Fruit fly (Drosophila melanogaster): ENCODE results near the gene lin-52.

The lin-52 gene

DNA sequence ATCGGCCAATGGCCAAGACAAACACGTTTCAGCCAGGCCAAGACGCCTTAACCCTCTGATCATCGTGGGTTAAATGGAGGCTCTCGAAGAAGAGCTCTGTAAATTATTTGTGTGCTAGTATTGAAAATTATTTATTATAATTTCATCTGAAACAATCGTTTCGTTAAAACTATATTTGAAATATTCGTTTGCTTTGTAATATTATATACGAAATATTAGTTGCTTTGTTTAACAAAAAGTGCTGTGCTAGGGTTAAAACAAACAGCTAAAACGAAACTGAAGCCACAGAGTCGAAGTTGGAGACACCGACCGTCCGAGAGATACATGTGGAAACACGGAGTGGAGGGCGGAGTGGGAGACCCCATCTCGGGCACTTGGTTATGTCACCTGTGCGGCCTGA, 31.8 kb upstream of the lin-52 start:
- peak; percentile 78 for TF ChIP-seq Sox102F (GFP tag; optimal IDR thresholded peaks at IDR 0.05)
- TF ChIP-seq CG6792 (GFP tag; optimal IDR thresholded peaks at IDR 0.05): peak; percentile 78
- TF ChIP-seq CG9139 (GFP tag; optimal IDR thresholded peaks at IDR 0.05): no peak
- no peak for TF ChIP-seq Hr38 (GFP tag; optimal IDR thresholded peaks at IDR 0.05)
- TF ChIP-seq CG31627 (GFP tag; optimal IDR thresholded peaks at IDR 0.05): peak; percentile 54
- peak; percentile 71 for TF ChIP-seq CG11294 (GFP tag; IDR thresholded peaks at IDR 0.05)
- TF ChIP-seq Eip78C (GFP tag): peak; percentile 89
- no peak for TF ChIP-seq CG16779 (tag; optimal IDR thresholded peaks at IDR 0.05)
- TF ChIP-seq CG6163 (GFP tag; IDR thresholded peaks at IDR 0.05): peak; percentile 70
- peak; percentile 75; the same call in 2 of the 3 replicates for TF ChIP-seq eg (GFP tag; IDR thresholded peaks at IDR 0.05)
- peak; percentile 62 for TF ChIP-seq dac (GFP tag; optimal IDR thresholded peaks at IDR 0.05)
- no peak for TF ChIP-seq fkh (GFP tag; optimal IDR thresholded peaks at IDR 0.05)
- no peak for TF ChIP-seq Blimp-1 (GFP tag; optimal IDR thresholded peaks at IDR 0.05)
- no peak for TF ChIP-seq fd85E (GFP tag; optimal IDR thresholded peaks at IDR 0.05)
- TF ChIP-seq CG7368 (GFP tag; optimal IDR thresholded peaks at IDR 0.05): no peak
- TF ChIP-seq CG6808 (GFP tag; optimal IDR thresholded peaks at IDR 0.05): no peak
- peak; percentile 79 for TF ChIP-seq OdsH (GFP tag; optimal IDR thresholded peaks at IDR 0.05)
- peak; percentile 71 for TF ChIP-seq Sox14 (GFP tag; optimal IDR thresholded peaks at IDR 0.05)
- TF ChIP-seq lz (GFP tag; optimal IDR thresholded peaks at IDR 0.05): peak; percentile 73
- peak; percentile 62 for TF ChIP-seq CG34406 (GFP tag; optimal IDR thresholded peaks at IDR 0.05)
- no peak for TF ChIP-seq dsx (GFP tag; optimal IDR thresholded peaks at IDR 0.05; ENCODE audit: poor library complexity, severe bottlenecking)
- no peak for TF ChIP-seq CG8319 (GFP tag; optimal IDR thresholded peaks at IDR 0.05)
- TF ChIP-seq vri (GFP tag; optimal IDR thresholded peaks at IDR 0.05): peak; percentile 72
- no peak for TF ChIP-seq topi (GFP tag; optimal IDR thresholded peaks at IDR 0.05)
- TF ChIP-seq acj6 (GFP tag; optimal IDR thresholded peaks at IDR 0.05): peak; percentile 70
- TF ChIP-seq salr (GFP tag; optimal IDR thresholded peaks at IDR 0.05): peak in 1 of 2 experiments; percentile 75
- peak; percentile 79 for TF ChIP-seq achi (GFP tag; optimal IDR thresholded peaks at IDR 0.05)
- TF ChIP-seq Lpt (GFP tag; optimal IDR thresholded peaks at IDR 0.05): peak; percentile 82
- TF ChIP-seq Ets21C (GFP tag; optimal IDR thresholded peaks at IDR 0.05): peak; percentile 4
- TF ChIP-seq pdm3 (GFP tag; optimal IDR thresholded peaks at IDR 0.05): peak; percentile 82
- no peak for TF ChIP-seq ss (GFP tag; optimal IDR thresholded peaks at IDR 0.05)
- peak; percentile 71 for TF ChIP-seq svp (GFP tag)
- TF ChIP-seq CG11762 (GFP tag; optimal IDR thresholded peaks at IDR 0.05; ENCODE audit: insufficient read depth): no peak
- peak; percentile 67 for TF ChIP-seq CG10631 (GFP tag; optimal IDR thresholded peaks at IDR 0.05)
- TF ChIP-seq CG3032 (tag; optimal IDR thresholded peaks at IDR 0.05): no peak
- TF ChIP-seq CG3919 (GFP tag; optimal IDR thresholded peaks at IDR 0.05): no peak
- peak; percentile 71 for TF ChIP-seq Smox (GFP tag; optimal IDR thresholded peaks at IDR 0.05)
- peak; percentile 64 for TF ChIP-seq Eip75B (GFP tag; optimal IDR thresholded peaks at IDR 0.05)
- TF ChIP-seq Ets96B (tag; optimal IDR thresholded peaks at IDR 0.05): no peak
- peak; percentile 11 for TF ChIP-seq Eip93F (GFP tag; optimal IDR thresholded peaks at IDR 0.05)
- TF ChIP-seq CG6276 (GFP tag; optimal IDR thresholded peaks at IDR 0.05): no peak
- no peak for TF ChIP-seq spab (GFP tag; optimal IDR thresholded peaks at IDR 0.05)
- TF ChIP-seq Gug (GFP tag; IDR thresholded peaks at IDR 0.05): peak; percentile 63
- TF ChIP-seq CG11902 (GFP tag; optimal IDR thresholded peaks at IDR 0.05): no peak
- TF ChIP-seq fd59A (GFP tag; optimal IDR thresholded peaks at IDR 0.05): peak; percentile 34
- TF ChIP-seq CG8632 (GFP tag; optimal IDR thresholded peaks at IDR 0.05): no peak
- TF ChIP-seq esn (GFP tag; optimal IDR thresholded peaks at IDR 0.05): peak; percentile 77
- TF ChIP-seq net (GFP tag; optimal IDR thresholded peaks at IDR 0.05): peak; percentile 78
- TF ChIP-seq CG10669 (GFP tag; optimal IDR thresholded peaks at IDR 0.05): no peak
- peak; percentile 32 for TF ChIP-seq Sox15 (GFP tag; optimal IDR thresholded peaks at IDR 0.05)
- TF ChIP-seq CG32006 (GFP tag; optimal IDR thresholded peaks at IDR 0.05): peak; percentile 89
- TF ChIP-seq CG8119 (GFP tag; IDR thresholded peaks at IDR 0.05): peak; percentile 93
